Worm (Caenorhabditis elegans) whole organism, L3 larva: Measurements from ENCODE around the gene spp-4.

Source experiments
- ama-1 ChIP-seq: fragments of 150-350 bp; optimal IDR thresholded peaks from 2 replicates; lab custom pipeline; 2018
- ceh-28 ChIP-seq: fragments of 150-350 bp; optimal IDR thresholded peaks from 2 replicates; lab custom pipeline; 2014; ENCODE audit warnings: missing biosample characterization, missing genetic modification reagents, missing genetic modification characterization
- ceh-82 ChIP-seq: fragments of 150-350 bp; optimal IDR thresholded peaks from 2 replicates; lab custom pipeline; 2014; ENCODE audit warnings: missing biosample characterization, missing genetic modification characterization
- daf-12 ChIP-seq: fragments of 150-350 bp; optimal IDR thresholded peaks from 2 replicates; lab custom pipeline; 2014; ENCODE audit warnings: missing biosample characterization, missing genetic modification reagents, missing genetic modification characterization
- egl-27 ChIP-seq: sonication (generic microtip); optimal IDR thresholded peaks from 4 replicates; lab custom pipeline; 2017; ENCODE audit warnings: missing biosample characterization, missing genetic modification reagents, missing genetic modification characterization
- egl-5 ChIP-seq: fragments of 150-350 bp; optimal IDR thresholded peaks from 2 replicates; lab custom pipeline; 2017; ENCODE audit warnings: missing biosample characterization, missing genetic modification reagents, missing genetic modification characterization, inconsistent platforms
- elt-1 ChIP-seq: fragments of 150-350 bp; optimal IDR thresholded peaks from 2 replicates; lab custom pipeline; 2014; ENCODE audit warnings: missing biosample characterization, missing genetic modification characterization
- elt-2 ChIP-seq: sonication (generic microtip); optimal IDR thresholded peaks from 2 replicates; lab custom pipeline; 2016; ENCODE audit warnings: missing genetic modification reagents, mild to moderate bottlenecking, missing genetic modification characterization, missing compliant biosample characterization
- elt-3 ChIP-seq, 3 experiments: fragments of 150-350 bp in 1 of 3; sonication (generic microtip) in 2 of 3; optimal IDR thresholded peaks; 2 replicates in 2 of 3; 4 replicates in 1 of 3; lab custom pipeline; 2014 to 2017; ENCODE audit warnings: missing biosample characterization in 3 of 3, missing genetic modification characterization in 3 of 3
- eor-1 ChIP-seq, 2 experiments: fragments of 150-350 bp; optimal IDR thresholded peaks; 2 replicates each; lab custom pipeline; 2014 to 2018; ENCODE audit warnings: missing biosample characterization in 2 of 2, missing genetic modification characterization in 2 of 2
- fkh-2 ChIP-seq: fragments of 150-350 bp; optimal IDR thresholded peaks from 2 replicates; lab custom pipeline; 2014; ENCODE audit warnings: missing biosample characterization, missing genetic modification reagents, missing genetic modification characterization
- fos-1 ChIP-seq: fragments of 150-350 bp; optimal IDR thresholded peaks from 2 replicates; lab custom pipeline; 2014; ENCODE audit warnings: missing biosample characterization, missing genetic modification characterization
- hmg-11 ChIP-seq: sonication (generic microtip); optimal IDR thresholded peaks from 2 replicates; lab custom pipeline; 2016; ENCODE audit warnings: missing genetic modification characterization, missing compliant biosample characterization
- jun-1 ChIP-seq: fragments of 150-350 bp; optimal IDR thresholded peaks from 2 replicates; lab custom pipeline; 2014; ENCODE audit warnings: missing biosample characterization, missing genetic modification reagents, missing genetic modification characterization
- lin-15B ChIP-seq: fragments of 150-350 bp; optimal IDR thresholded peaks from 2 replicates; lab custom pipeline; 2014; ENCODE audit warnings: missing biosample characterization, missing genetic modification characterization
- lin-39 ChIP-seq: fragments of 150-350 bp; optimal IDR thresholded peaks from 2 replicates; lab custom pipeline; 2018; ENCODE audit warnings: missing biosample characterization, missing genetic modification reagents, missing genetic modification characterization
- lsy-12 ChIP-seq: sonication (generic microtip); optimal IDR thresholded peaks from 2 replicates; lab custom pipeline; 2016; ENCODE audit warnings: mild to moderate bottlenecking, missing genetic modification characterization, missing compliant biosample characterization
- mdl-1 ChIP-seq: fragments of 150-350 bp; optimal IDR thresholded peaks from 2 replicates; lab custom pipeline; 2014; ENCODE audit warnings: missing biosample characterization, missing genetic modification characterization
- nfya-1 ChIP-seq: sonication (generic microtip); optimal IDR thresholded peaks from 2 replicates; lab custom pipeline; 2017; ENCODE audit warnings: missing genetic modification characterization, mild to moderate bottlenecking, missing compliant biosample characterization, antibody characterized with exemption, moderate library complexity; ENCODE audit not compliant: insufficient read depth
- nhr-11 ChIP-seq: fragments of 150-350 bp; optimal IDR thresholded peaks from 2 replicates; lab custom pipeline; 2014; ENCODE audit warnings: missing biosample characterization, missing genetic modification characterization
- nhr-12 ChIP-seq: fragments of 150-350 bp; optimal IDR thresholded peaks from 2 replicates; lab custom pipeline; 2014; ENCODE audit warnings: missing biosample characterization, missing genetic modification characterization
- nhr-23 ChIP-seq: fragments of 150-350 bp; optimal IDR thresholded peaks from 2 replicates; lab custom pipeline; 2014; ENCODE audit warnings: missing biosample characterization, missing genetic modification reagents, missing genetic modification characterization
- nhr-237 ChIP-seq: fragments of 150-350 bp; optimal IDR thresholded peaks from 2 replicates; lab custom pipeline; 2014; ENCODE audit warnings: missing biosample characterization, missing genetic modification characterization
- nhr-25 ChIP-seq: sonication (generic microtip); optimal IDR thresholded peaks from 2 replicates; lab custom pipeline; 2017; ENCODE audit warnings: missing biosample characterization, missing genetic modification characterization
- nhr-43 ChIP-seq: sonication (generic microtip); optimal IDR thresholded peaks from 2 replicates; lab custom pipeline; 2016; ENCODE audit warnings: mild to moderate bottlenecking, missing genetic modification characterization, missing compliant biosample characterization; ENCODE audit not compliant: poor library complexity, severe bottlenecking
- nhr-67 ChIP-seq: fragments of 150-350 bp; optimal IDR thresholded peaks from 2 replicates; lab custom pipeline; 2014; ENCODE audit warnings: missing biosample characterization, missing genetic modification characterization
- nhr-77 ChIP-seq: fragments of 150-350 bp; optimal IDR thresholded peaks from 2 replicates; lab custom pipeline; 2014; ENCODE audit warnings: missing biosample characterization, missing genetic modification characterization
- pqm-1 ChIP-seq: fragments of 150-350 bp; optimal IDR thresholded peaks from 2 replicates; lab custom pipeline; 2017; ENCODE audit warnings: missing biosample characterization, missing genetic modification characterization, inconsistent platforms
- skn-1 ChIP-seq: fragments of 150-350 bp; optimal IDR thresholded peaks from 2 replicates; lab custom pipeline; 2014; ENCODE audit warnings: missing biosample characterization, missing genetic modification characterization
- tbx-2 ChIP-seq: sonication (generic microtip); optimal IDR thresholded peaks from 2 replicates; lab custom pipeline; 2016; ENCODE audit warnings: mild to moderate bottlenecking, missing genetic modification characterization, missing compliant biosample characterization
- unc-39 ChIP-seq: sonication (generic microtip); optimal IDR thresholded peaks from 4 replicates; lab custom pipeline; 2017; ENCODE audit warnings: missing biosample characterization, missing genetic modification characterization
- unc-62 ChIP-seq: fragments of 150-350 bp; sonication (generic microtip); optimal IDR thresholded peaks from 4 replicates; lab custom pipeline; 2014; ENCODE audit warnings: missing biosample characterization, missing genetic modification reagents, missing genetic modification characterization
- zag-1 ChIP-seq: fragments of 150-350 bp; optimal IDR thresholded peaks from 2 replicates; lab custom pipeline; 2014; ENCODE audit warnings: missing biosample characterization, missing genetic modification characterization

The spp-4 gene

DNA sequence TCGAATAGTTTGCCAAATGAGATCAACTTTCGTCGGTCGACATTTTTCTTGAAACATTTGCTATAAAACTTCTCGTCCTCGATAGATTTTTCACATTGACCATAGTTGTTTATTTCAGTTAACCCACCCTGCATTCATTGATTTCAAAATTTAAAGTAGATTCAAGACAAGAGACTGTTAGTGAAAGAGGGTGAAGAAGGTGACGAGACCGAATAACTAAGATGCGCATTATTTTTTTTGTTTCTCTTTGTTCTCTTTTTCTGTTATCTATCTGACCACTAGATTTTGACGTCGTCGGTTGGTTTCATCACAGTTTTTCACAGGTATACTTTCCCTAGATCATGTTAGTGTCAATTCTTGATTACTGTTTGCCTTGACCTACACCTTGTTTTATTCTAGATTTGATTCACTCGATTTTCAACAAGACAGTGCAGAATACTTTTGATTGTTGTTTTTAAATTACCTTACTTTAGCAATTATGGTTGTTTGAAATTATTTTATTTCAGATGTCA is 12.2 kb upstream of the spp-4 start, which contains the start of gene ttr-30:
ttr-30 (plus strand) TSS at position 265 of the 512 bp plus-strand sequence.
- TF ChIP-seq elt-1 (tag; lab: Kevin White, UChicago) (peak; percentile 48), nhr-25 (peak; percentile 38), nhr-23 (tag; lab: Kevin White, UChicago) (peak; percentile 75), hmg-11 (tag; lab: Kevin White, UChicago) (no peak)

DNA sequence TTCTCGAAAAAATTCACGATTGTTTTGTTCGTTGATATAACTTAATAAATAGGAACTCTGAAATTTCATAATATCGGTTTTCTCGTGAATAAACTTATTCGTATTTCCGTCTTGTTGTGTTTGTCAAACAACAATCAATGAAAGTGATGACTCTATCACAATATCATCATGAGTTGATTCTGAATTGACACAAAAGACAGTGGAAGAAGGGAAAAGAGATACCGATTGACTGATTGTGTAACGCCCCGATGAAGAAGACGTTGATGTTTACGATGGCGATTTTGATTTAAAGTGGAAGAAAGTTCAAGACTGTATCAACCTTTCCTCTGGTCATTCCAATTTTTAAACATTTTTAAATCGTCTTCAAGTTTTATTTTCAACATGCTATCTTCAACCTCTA is 11.0 kb upstream of the spp-4 start, which contains the start of gene ttr-59:
ttr-59 (plus strand) TSS at position 218 of the 400 bp plus-strand sequence.
- TF ChIP-seq mdl-1 (no peak), egl-27 (tag; lab: Kevin White, UChicago) (no peak), jun-1 (tag; lab: Kevin White, UChicago) (no peak), ceh-82 (tag; lab: Kevin White, UChicago) (no peak), nhr-25 (peak; percentile 59), nhr-12 (no peak), egl-5 (tag; lab: Kevin White, UChicago) (no peak), nhr-67 (tag; lab: Kevin White, UChicago) (no peak), nhr-23 (tag; lab: Kevin White, UChicago) (peak; percentile 51)

DNA sequence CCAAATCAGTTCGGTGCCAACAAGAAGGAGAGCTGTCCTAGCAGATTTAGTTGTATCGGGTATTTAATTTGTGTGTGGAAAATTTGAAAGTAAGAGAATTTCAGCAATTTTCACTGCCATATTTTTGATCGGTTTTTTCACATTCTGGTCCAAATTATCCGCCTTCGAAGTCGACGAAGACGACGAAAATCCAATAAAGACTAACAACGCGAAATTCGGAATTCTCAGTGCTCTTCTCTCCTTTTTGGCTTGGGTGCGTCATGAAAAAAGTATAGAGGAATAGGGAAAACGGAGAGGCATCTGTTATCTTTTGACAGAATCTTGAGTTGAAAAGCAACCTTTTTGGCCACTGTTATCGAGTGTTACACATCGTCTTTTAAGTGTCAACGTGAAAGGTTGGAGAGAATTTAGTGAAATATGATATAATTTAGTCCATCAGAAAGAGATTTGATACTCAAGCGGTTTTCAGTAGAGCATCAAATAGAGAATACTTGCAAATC is 9.6 kb upstream of the spp-4 start:
- TF ChIP-seq pqm-1 (tag; lab: Kevin White, UChicago) (no peak), unc-62 (peak; percentile 41), elt-1 (tag; lab: Kevin White, UChicago) (peak; percentile 82), nhr-11 (tag; lab: Kevin White, UChicago) (no peak)

DNA sequence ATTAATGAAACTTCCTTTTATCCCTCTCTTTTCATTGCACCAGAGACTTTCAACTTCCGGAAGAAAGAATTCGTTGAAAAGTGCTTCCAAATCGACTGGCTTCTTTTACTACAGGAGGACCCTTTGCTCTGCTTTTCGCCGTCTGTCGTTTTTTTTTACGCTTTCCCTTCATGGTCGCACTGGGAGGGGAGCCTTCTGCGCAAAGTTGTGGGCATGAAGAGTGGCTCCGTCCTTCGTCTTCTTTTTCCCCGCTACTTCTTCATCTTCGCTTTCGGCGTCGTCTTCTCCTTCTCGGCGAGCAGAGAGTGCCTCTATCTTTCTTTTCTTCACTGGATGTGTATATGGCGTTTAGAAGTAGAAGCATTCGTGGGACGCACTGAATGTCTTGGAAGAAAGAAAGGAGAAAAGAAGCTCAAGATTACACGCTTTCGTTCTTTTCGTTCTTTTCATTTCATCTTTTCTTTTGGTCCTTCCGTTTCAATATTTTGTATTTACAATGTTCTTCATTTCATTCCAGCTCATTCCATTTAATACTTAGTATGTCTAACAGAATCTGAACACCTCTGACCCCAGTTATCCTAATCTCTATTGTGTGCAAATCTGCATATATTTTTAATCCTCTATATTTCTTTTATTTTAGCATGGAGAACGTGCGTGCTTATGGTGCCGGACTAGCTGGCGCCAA is 8.6 kb upstream of the spp-4 start, which contains the start of gene sng-1:
sng-1 (plus strand) TSS at position 635 of the 685 bp plus-strand sequence.
- peak; percentile 56 for TF ChIP-seq hmg-11 (tag; lab: Kevin White, UChicago)
- peak; percentile 36 for TF ChIP-seq nfya-1
- TF ChIP-seq egl-27 (tag; lab: Kevin White, UChicago): no peak
- TF ChIP-seq lin-39: peak; percentile 54

DNA sequence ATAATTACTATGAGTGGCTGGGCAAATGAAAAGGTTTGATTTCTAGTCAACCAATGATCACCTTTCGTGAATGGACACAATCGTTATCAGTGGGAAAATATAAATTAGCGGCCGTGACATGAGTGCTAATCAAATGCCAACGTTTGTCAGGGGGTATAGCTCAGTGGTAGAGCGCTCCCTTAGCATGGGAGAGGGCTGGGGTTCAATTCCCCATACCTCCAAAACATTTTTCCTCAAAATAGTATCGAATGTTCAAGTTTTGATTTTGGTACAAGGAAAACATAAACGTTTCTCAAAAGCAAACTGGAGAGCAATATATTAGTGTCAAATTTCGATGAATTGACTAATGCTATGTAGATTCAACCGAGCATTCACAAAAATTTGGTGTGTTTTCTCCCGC is 5.0 kb upstream of the spp-4 start:
- TF ChIP-seq jun-1 (tag; lab: Kevin White, UChicago) (no peak), lsy-12 (tag; lab: Kevin White, UChicago) (peak; percentile 58), fkh-2 (tag; lab: Kevin White, UChicago) (no peak), nhr-77 (no peak), nfya-1 (peak; percentile 38), nhr-237 (tag; lab: Kevin White, UChicago) (no peak), daf-12 (tag; lab: Kevin White, UChicago) (no peak), fos-1 (tag; lab: Kevin White, UChicago) (no peak), pqm-1 (tag; lab: Kevin White, UChicago) (peak; percentile 49), zag-1 (tag; lab: Kevin White, UChicago) (no peak), nhr-25 (peak; percentile 13), elt-1 (tag; lab: Kevin White, UChicago) (no peak), egl-27 (tag; lab: Kevin White, UChicago) (no peak), nhr-11 (tag; lab: Kevin White, UChicago) (no peak), nhr-23 (tag; lab: Kevin White, UChicago) (no peak), elt-3 (tag; optimal IDR thresholded peaks at IDR 0.05; lab: Kevin White, UChicago) (peak in 1 of 3 experiments; percentile 6), tbx-2 (tag; lab: Kevin White, UChicago) (peak; percentile 31), eor-1 (tag; optimal IDR thresholded peaks at IDR 0.05; lab: Kevin White, UChicago) (no peak), nhr-43 (peak; percentile 71), hmg-11 (tag; lab: Kevin White, UChicago) (no peak), ceh-28 (tag; lab: Kevin White, UChicago) (no peak), lin-15B (tag; lab: Kevin White, UChicago) (no peak), unc-39 (tag; lab: Kevin White, UChicago) (no peak), lin-39 (no peak), ama-1 (lab: Kevin White, UChicago) (no peak), mdl-1 (no peak), elt-2 (peak; percentile 67), skn-1 (tag; lab: Kevin White, UChicago) (peak; percentile 20)
